Fruit fly (Drosophila melanogaster): ENCODE results near the gene CG1265.

DNA sequence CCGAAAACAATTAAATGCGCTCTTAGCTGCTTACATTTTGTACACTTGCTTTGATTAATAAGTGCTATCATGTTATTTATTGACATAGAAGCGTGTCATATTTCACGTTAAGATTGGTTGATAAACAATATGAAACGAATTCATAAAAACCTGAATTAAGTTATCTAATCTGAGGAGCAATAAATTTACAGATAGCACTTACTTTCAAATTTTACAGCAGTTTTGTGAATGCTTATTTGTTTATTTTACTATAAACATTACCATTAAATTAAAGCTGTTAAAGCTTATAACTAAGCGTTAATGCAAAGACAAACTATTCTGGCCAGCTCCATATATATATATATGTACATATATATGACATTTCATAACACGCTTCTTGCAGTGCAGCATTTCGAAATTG is 47.5 kb downstream of the CG1265 start:
- TF ChIP-seq Myc (optimal IDR thresholded peaks at IDR 0.05) = no peak
- no peak for TF ChIP-seq Sin3A (optimal IDR thresholded peaks at IDR 0.05)
- no peak for TF ChIP-seq psq (optimal IDR thresholded peaks at IDR 0.05)
- TF ChIP-seq h (optimal IDR thresholded peaks at IDR 0.05) = no peak
